Fruit fly (Drosophila melanogaster) whole organism, wandering third instar larva: Measurements from ENCODE around the gene CG32447.

Experiments
- Abd-B ChIP-seq: fragments of >200 bp; optimal IDR thresholded peaks from 2 replicates; lab custom pipeline; 2017; ENCODE audit warnings: missing biosample characterization, missing genetic modification characterization
- CG32264 ChIP-seq: fragments of 200-800 bp; sonication (Bioruptor generic); optimal IDR thresholded peaks from 2 replicates; lab custom pipeline; 2016; ENCODE audit warnings: missing biosample characterization, missing genetic modification characterization
- CG9705 ChIP-seq: fragments of 200-800 bp; sonication (Bioruptor generic); optimal IDR thresholded peaks from 2 replicates; lab custom pipeline; 2018; ENCODE audit warnings: missing biosample characterization, mild to moderate bottlenecking, missing genetic modification characterization
- CrebA ChIP-seq: fragments of 200-800 bp; sonication (Bioruptor generic); optimal IDR thresholded peaks from 2 replicates; lab custom pipeline; 2016; ENCODE audit warnings: missing biosample characterization, mild to moderate bottlenecking, missing genetic modification characterization, borderline replicate concordance
- Dfd ChIP-seq: fragments of >200 bp; optimal IDR thresholded peaks from 2 replicates; lab custom pipeline; 2017; ENCODE audit warnings: missing biosample characterization, missing genetic modification characterization
- Dif ChIP-seq: fragments of 200-275, 200-300 bp; sonication (Bioruptor generic); optimal IDR thresholded peaks from 2 replicates; lab custom pipeline; 2018; ENCODE audit warnings: missing biosample characterization, missing genetic modification characterization; ENCODE audit not compliant: partially characterized antibody
- GATAd ChIP-seq: sonication (Bioruptor generic); optimal IDR thresholded peaks from 2 replicates; lab custom pipeline; 2016; ENCODE audit warnings: missing biosample characterization, missing genetic modification characterization
- HLH106 ChIP-seq: fragments of 200-800 bp; optimal IDR thresholded peaks from 3 replicates; lab custom pipeline; 2019; ENCODE audit warnings: missing biosample characterization, mild to moderate bottlenecking, missing genetic modification characterization, moderate library complexity
- Hnf4 ChIP-seq: fragments of 200-800 bp; sonication (Bioruptor generic); optimal IDR thresholded peaks from 2 replicates; lab custom pipeline; 2016; ENCODE audit warnings: missing biosample characterization, mild to moderate bottlenecking, missing genetic modification characterization
- Hr78 ChIP-seq: fragments of >200 bp; optimal IDR thresholded peaks from 2 replicates; lab custom pipeline; 2017; ENCODE audit warnings: missing biosample characterization, missing genetic modification characterization
- Hr83 ChIP-seq: fragments of 200-300 bp; sonication (Bioruptor generic); optimal IDR thresholded peaks from 2 replicates; lab custom pipeline; 2016; ENCODE audit warnings: missing biosample characterization, mild to moderate bottlenecking, missing genetic modification characterization, moderate library complexity; ENCODE audit not compliant: poor library complexity, severe bottlenecking
- Jra ChIP-seq: sonication (Bioruptor generic); optimal IDR thresholded peaks from 2 replicates; lab custom pipeline; 2016; ENCODE audit warnings: missing biosample characterization, missing genetic modification characterization
- Mio ChIP-seq: sonication (Bioruptor generic); optimal IDR thresholded peaks from 2 replicates; lab custom pipeline; 2016; ENCODE audit warnings: missing biosample characterization, missing genetic modification characterization
- Myc ChIP-seq: fragments of >200 bp; optimal IDR thresholded peaks from 2 replicates; lab custom pipeline; 2017
- N ChIP-seq: fragments of >200 bp; optimal IDR thresholded peaks from 2 replicates; lab custom pipeline; 2018; ENCODE audit warnings: missing biosample characterization, missing external identifiers, missing genetic modification characterization
- OdsH ChIP-seq: fragments of 200-800 bp; sonication (Bioruptor generic); optimal IDR thresholded peaks from 2 replicates; lab custom pipeline; 2016; ENCODE audit warnings: missing biosample characterization, mild to moderate bottlenecking, missing genetic modification characterization
- Rel ChIP-seq, 2 experiments: fragments of 200-800 bp; sonication (Bioruptor generic) in 1 of 2; optimal IDR thresholded peaks; 2 replicates in 1 of 2; 3 replicates in 1 of 2; lab custom pipeline; 2016 to 2019; ENCODE audit warnings: mild to moderate bottlenecking in 2 of 2, missing biosample characterization in 2 of 2, missing genetic modification characterization in 2 of 2, moderate library complexity in 1 of 2
- Sp1 ChIP-seq: fragments of 200-800 bp; sonication (Bioruptor generic); optimal IDR thresholded peaks from 3 replicates; lab custom pipeline; 2019; ENCODE audit warnings: missing biosample characterization, mild to moderate bottlenecking, missing genetic modification characterization, moderate library complexity
- Vsx2 ChIP-seq: fragments of 200-300, 225-300 bp; sonication (Bioruptor generic); optimal IDR thresholded peaks from 2 replicates; lab custom pipeline; 2018; ENCODE audit warnings: missing biosample characterization, missing genetic modification characterization; ENCODE audit not compliant: partially characterized antibody
- br ChIP-seq: fragments of 200-800 bp; sonication (Bioruptor generic); optimal IDR thresholded peaks from 2 replicates; lab custom pipeline; 2016; ENCODE audit warnings: missing biosample characterization, missing genetic modification characterization
- brk ChIP-seq: fragments of 200-800 bp; sonication (Bioruptor generic); optimal IDR thresholded peaks from 2 replicates; lab custom pipeline; 2016; ENCODE audit warnings: missing biosample characterization, mild to moderate bottlenecking, missing genetic modification characterization
- dl ChIP-seq, 2 experiments: fragments of 175-275, 200-275 bp in 1 of 2; fragments of 200-275 bp in 1 of 2; sonication (Bioruptor generic); optimal IDR thresholded peaks; lab custom pipeline; 2018; ENCODE audit warnings: mild to moderate bottlenecking in 2 of 2, missing biosample characterization in 2 of 2, missing genetic modification characterization in 2 of 2, moderate library complexity in 2 of 2; ENCODE audit not compliant: partially characterized antibody in 2 of 2, insufficient read depth in 1 of 2
- dmrt93B ChIP-seq: fragments of 200-800 bp; sonication (Bioruptor generic); optimal IDR thresholded peaks from 2 replicates; lab custom pipeline; 2018; ENCODE audit warnings: missing biosample characterization, mild to moderate bottlenecking, missing genetic modification characterization
- dsf ChIP-seq: sonication (Bioruptor generic); optimal IDR thresholded peaks from 2 replicates; lab custom pipeline; 2016; ENCODE audit warnings: missing biosample characterization, missing genetic modification characterization, borderline replicate concordance
- ey ChIP-seq: fragments of 200-800 bp; sonication (Bioruptor generic); optimal IDR thresholded peaks from 2 replicates; lab custom pipeline; 2016; ENCODE audit warnings: missing biosample characterization, missing genetic modification characterization
- foxo ChIP-seq, 2 experiments: fragments of 200-800 bp; sonication (Bioruptor generic); optimal IDR thresholded peaks; 2 replicates in 1 of 2; 3 replicates in 1 of 2; lab custom pipeline; 2016 to 2017; ENCODE audit warnings: missing biosample characterization in 2 of 2, missing genetic modification characterization in 2 of 2
- fru ChIP-seq: fragments of 200-800 bp; sonication (Bioruptor generic); optimal IDR thresholded peaks from 3 replicates; lab custom pipeline; 2016; ENCODE audit warnings: missing biosample characterization, mild to moderate bottlenecking, missing genetic modification characterization
- h ChIP-seq: fragments of 200-800 bp; sonication (Bioruptor generic); optimal IDR thresholded peaks from 3 replicates; lab custom pipeline; 2016; ENCODE audit warnings: missing biosample characterization, mild to moderate bottlenecking, missing genetic modification characterization
- jim ChIP-seq: fragments of 175-275, 200-325 bp; sonication (Bioruptor generic); optimal IDR thresholded peaks from 2 replicates; lab custom pipeline; 2016; ENCODE audit warnings: missing biosample characterization, mild to moderate bottlenecking, missing genetic modification characterization
- lola ChIP-seq: fragments of >200 bp; optimal IDR thresholded peaks from 2 replicates; lab custom pipeline; 2017; ENCODE audit warnings: missing biosample characterization, missing genetic modification characterization
- pan ChIP-seq: fragments of >200 bp; optimal IDR thresholded peaks from 2 replicates; lab custom pipeline; 2017
- psq ChIP-seq: fragments of 200-800 bp; sonication (Bioruptor generic); optimal IDR thresholded peaks from 3 replicates; lab custom pipeline; 2017; ENCODE audit warnings: missing biosample characterization, mild to moderate bottlenecking, missing genetic modification characterization, moderate library complexity
- rgr ChIP-seq: fragments of 200-800 bp; sonication (Bioruptor generic); optimal IDR thresholded peaks from 3 replicates; lab custom pipeline; 2016; ENCODE audit warnings: missing biosample characterization, mild to moderate bottlenecking, missing genetic modification characterization
- sage ChIP-seq: fragments of 200-800 bp; sonication (Bioruptor generic); optimal IDR thresholded peaks from 2 replicates; lab custom pipeline; 2016; ENCODE audit warnings: missing biosample characterization, mild to moderate bottlenecking, missing genetic modification characterization
- sv ChIP-seq: fragments of 200-800 bp; sonication (Bioruptor generic); optimal IDR thresholded peaks from 3 replicates; lab custom pipeline; 2016; ENCODE audit warnings: missing biosample characterization, missing genetic modification characterization
- tai ChIP-seq: sonication (Bioruptor generic); optimal IDR thresholded peaks from 2 replicates; lab custom pipeline; 2016; ENCODE audit warnings: missing biosample characterization, missing genetic modification characterization
- usp ChIP-seq: fragments of >200 bp; optimal IDR thresholded peaks from 2 replicates; lab custom pipeline; 2017; ENCODE audit warnings: missing biosample characterization, missing genetic modification characterization
- woc ChIP-seq: sonication (Bioruptor generic); optimal IDR thresholded peaks from 2 replicates; lab custom pipeline; 2016; ENCODE audit warnings: missing biosample characterization, mild to moderate bottlenecking, missing genetic modification characterization

The CG32447 gene

dm6 chr3L:21739017-21739730, 33.0 kb upstream of the CG32447 start (continued):
- TF ChIP-seq GATAd (no peak), ey (GFP tag; lab: Kevin White, UChicago) (no peak), h (GFP tag; lab: Kevin White, UChicago) (peak; percentile 48), tai (GFP tag; lab: Kevin White, UChicago) (no peak), Sp1 (GFP tag; lab: Kevin White, UChicago) (no peak), Hr83 (GFP tag; lab: Kevin White, UChicago) (no peak), Hnf4 (GFP tag; lab: Kevin White, UChicago) (no peak), sv (no peak)

- no peak for TF ChIP-seq pan (lab: Kevin White, UChicago)
- no peak for TF ChIP-seq CG32264 (GFP tag; lab: Kevin White, UChicago)
- no peak for TF ChIP-seq Rel (GFP tag; optimal IDR thresholded peaks at IDR 0.05; lab: Kevin White, UChicago)
- TF ChIP-seq Rel (tag; optimal IDR thresholded peaks at IDR 0.05; lab: Kevin White, UChicago): no peak
- no peak for TF ChIP-seq CG9705 (GFP tag; lab: Kevin White, UChicago)
- TF ChIP-seq dl (GFP tag; optimal IDR thresholded peaks at IDR 0.05; lab: Kevin White, UChicago; ENCODE audit: insufficient read depth in 1 of 2, partially characterized antibody in 2 of 2): no peak
- no peak for TF ChIP-seq tai (GFP tag; lab: Kevin White, UChicago)
- no peak for TF ChIP-seq Dfd (GFP tag; lab: Kevin White, UChicago)
- TF ChIP-seq OdsH: peak; percentile 2
- TF ChIP-seq Sp1 (GFP tag; lab: Kevin White, UChicago): peak; percentile 11
- no peak for TF ChIP-seq jim (GFP tag; lab: Kevin White, UChicago)
- TF ChIP-seq sage (GFP tag; lab: Kevin White, UChicago): no peak
- TF ChIP-seq Myc: no peak
- TF ChIP-seq h (GFP tag; lab: Kevin White, UChicago): peak; percentile 41
- no peak for TF ChIP-seq Mio (GFP tag; lab: Kevin White, UChicago)
- no peak for TF ChIP-seq Hr83 (GFP tag; lab: Kevin White, UChicago)
- TF ChIP-seq Vsx2: no peak
- TF ChIP-seq psq (GFP tag; lab: Kevin White, UChicago): peak; percentile 12
- TF ChIP-seq woc (GFP tag; lab: Kevin White, UChicago): peak; percentile 57
- no peak for TF ChIP-seq N
- peak; percentile 39 for TF ChIP-seq dmrt93B (GFP tag; lab: Kevin White, UChicago)
- TF ChIP-seq Hnf4 (GFP tag; lab: Kevin White, UChicago): no peak
- no peak for TF ChIP-seq br (GFP tag; lab: Kevin White, UChicago)
- TF ChIP-seq Hr78 (GFP tag; lab: Kevin White, UChicago): no peak
- TF ChIP-seq brk (GFP tag; lab: Kevin White, UChicago): no peak
- TF ChIP-seq foxo (GFP tag; optimal IDR thresholded peaks at IDR 0.05; lab: Kevin White, UChicago): peak in 1 of 2 experiments; percentile 52
- TF ChIP-seq Jra (GFP tag; lab: Kevin White, UChicago): no peak
- TF ChIP-seq HLH106 (tag; lab: Kevin White, UChicago): peak; percentile 9
- TF ChIP-seq sv: no peak
- peak; percentile 43 for TF ChIP-seq fru (GFP tag; lab: Kevin White, UChicago)
- TF ChIP-seq rgr (GFP tag; lab: Kevin White, UChicago): peak; percentile 25
- TF ChIP-seq ey (GFP tag; lab: Kevin White, UChicago): peak; percentile 31
- TF ChIP-seq Abd-B: no peak
- no peak for TF ChIP-seq dsf (GFP tag; lab: Kevin White, UChicago)
- TF ChIP-seq lola (GFP tag; lab: Kevin White, UChicago): no peak
- no peak for TF ChIP-seq GATAd
- no peak for TF ChIP-seq Dif (GFP tag; lab: Kevin White, UChicago)
- TF ChIP-seq CrebA (GFP tag; lab: Kevin White, UChicago): no peak
- no peak for TF ChIP-seq usp
Measured at dm6 chr3L:21738175-21739016, 32.2 kb upstream of the CG32447 start, which contains the start of gene CG14567. CG14567 (minus strand) TSS chr3L:21738430.
